Worm (Caenorhabditis elegans) whole organism, early embryonic: ENCODE measurements around the gene nurf-1.

Source experiments
- flt-1 ChIP-seq: fragments of 200-800 bp; sonication (Bioruptor generic); IDR thresholded peaks from 2 replicates; pipeline ENCODE4 v1.3.6; 2022; ENCODE audit warnings: missing genetic modification characterization, missing compliant biosample characterization
- hnd-1 ChIP-seq: sonication (generic microtip); optimal IDR thresholded peaks from 2 replicates; lab custom pipeline; 2016; ENCODE audit warnings: missing genetic modification characterization, missing compliant biosample characterization
- sea-1 ChIP-seq: fragments of 200-800 bp; sonication (Bioruptor generic); conservative IDR thresholded peaks from 2 replicates; pipeline ENCODE4 v1.3.6; 2022; ENCODE audit warnings: missing genetic modification characterization, missing compliant biosample characterization

DNA sequence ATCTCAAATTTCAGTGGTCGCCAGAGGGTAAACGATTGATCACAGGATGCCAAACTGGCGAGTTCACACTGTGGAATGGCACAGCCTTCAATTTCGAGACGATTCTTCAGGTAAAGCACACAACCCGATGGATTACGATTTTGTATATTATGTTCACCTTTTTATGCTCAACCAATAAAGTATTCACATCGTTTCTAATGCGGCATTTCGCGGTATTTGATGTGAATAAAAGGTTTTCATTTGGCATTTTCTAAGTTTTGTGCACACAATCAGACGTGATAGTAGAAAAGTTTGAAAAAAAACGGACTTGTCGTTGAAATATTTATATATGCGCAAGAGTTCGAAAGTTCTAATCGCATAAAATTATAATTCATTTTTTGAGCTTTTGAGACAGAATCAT lies 31.5 kb upstream of the nurf-1 start:
- TF ChIP-seq sea-1 (GFP tag; lab: Robert Waterston, UW): no peak
- no peak for TF ChIP-seq flt-1 (GFP tag; lab: Robert Waterston, UW)
- no peak for TF ChIP-seq hnd-1 (tag; lab: Kevin White, UChicago)
